Worm (Caenorhabditis elegans) whole organism, L3 larva: Measurements from ENCODE around the gene dnj-2.

Experiments used
- ZK546.5 ChIP-seq: sonication (generic microtip); optimal IDR thresholded peaks from 2 replicates; lab custom pipeline; 2017; ENCODE audit warnings: missing biosample characterization, missing genetic modification characterization
- aly-2 ChIP-seq: fragments of 150-350 bp; optimal IDR thresholded peaks from 2 replicates; lab custom pipeline; 2014; ENCODE audit warnings: missing biosample characterization, missing genetic modification characterization
- ama-1 ChIP-seq: fragments of 150-350 bp; optimal IDR thresholded peaks from 2 replicates; lab custom pipeline; 2018
- ceh-28 ChIP-seq: fragments of 150-350 bp; optimal IDR thresholded peaks from 2 replicates; lab custom pipeline; 2014; ENCODE audit warnings: missing biosample characterization, missing genetic modification reagents, missing genetic modification characterization
- daf-12 ChIP-seq: fragments of 150-350 bp; optimal IDR thresholded peaks from 2 replicates; lab custom pipeline; 2014; ENCODE audit warnings: missing biosample characterization, missing genetic modification reagents, missing genetic modification characterization
- egl-5 ChIP-seq: fragments of 150-350 bp; optimal IDR thresholded peaks from 2 replicates; lab custom pipeline; 2017; ENCODE audit warnings: missing biosample characterization, missing genetic modification reagents, missing genetic modification characterization, inconsistent platforms
- elt-2 ChIP-seq: sonication (generic microtip); optimal IDR thresholded peaks from 2 replicates; lab custom pipeline; 2016; ENCODE audit warnings: missing genetic modification reagents, mild to moderate bottlenecking, missing genetic modification characterization, missing compliant biosample characterization
- elt-3 ChIP-seq, 3 experiments: fragments of 150-350 bp in 1 of 3; sonication (generic microtip) in 2 of 3; optimal IDR thresholded peaks; 2 replicates in 2 of 3; 4 replicates in 1 of 3; lab custom pipeline; 2014 to 2017; ENCODE audit warnings: missing biosample characterization in 3 of 3, missing genetic modification characterization in 3 of 3
- eor-1 ChIP-seq, 2 experiments: fragments of 150-350 bp; optimal IDR thresholded peaks; 2 replicates each; lab custom pipeline; 2014 to 2018; ENCODE audit warnings: missing biosample characterization in 2 of 2, missing genetic modification characterization in 2 of 2
- fkh-10 ChIP-seq: sonication (generic microtip); optimal IDR thresholded peaks from 2 replicates; lab custom pipeline; 2017; ENCODE audit warnings: missing biosample characterization, missing genetic modification reagents, missing genetic modification characterization
- fkh-2 ChIP-seq: fragments of 150-350 bp; optimal IDR thresholded peaks from 2 replicates; lab custom pipeline; 2014; ENCODE audit warnings: missing biosample characterization, missing genetic modification reagents, missing genetic modification characterization
- hmg-11 ChIP-seq: sonication (generic microtip); optimal IDR thresholded peaks from 2 replicates; lab custom pipeline; 2016; ENCODE audit warnings: missing genetic modification characterization, missing compliant biosample characterization
- jun-1 ChIP-seq: fragments of 150-350 bp; optimal IDR thresholded peaks from 2 replicates; lab custom pipeline; 2014; ENCODE audit warnings: missing biosample characterization, missing genetic modification reagents, missing genetic modification characterization
- lin-15B ChIP-seq: fragments of 150-350 bp; optimal IDR thresholded peaks from 2 replicates; lab custom pipeline; 2014; ENCODE audit warnings: missing biosample characterization, missing genetic modification characterization
- lin-39 ChIP-seq: fragments of 150-350 bp; optimal IDR thresholded peaks from 2 replicates; lab custom pipeline; 2018; ENCODE audit warnings: missing biosample characterization, missing genetic modification reagents, missing genetic modification characterization
- lsy-12 ChIP-seq: sonication (generic microtip); optimal IDR thresholded peaks from 2 replicates; lab custom pipeline; 2016; ENCODE audit warnings: mild to moderate bottlenecking, missing genetic modification characterization, missing compliant biosample characterization
- nfya-1 ChIP-seq: sonication (generic microtip); optimal IDR thresholded peaks from 2 replicates; lab custom pipeline; 2017; ENCODE audit warnings: missing genetic modification characterization, mild to moderate bottlenecking, missing compliant biosample characterization, antibody characterized with exemption, moderate library complexity; ENCODE audit not compliant: insufficient read depth
- nhr-11 ChIP-seq: fragments of 150-350 bp; optimal IDR thresholded peaks from 2 replicates; lab custom pipeline; 2014; ENCODE audit warnings: missing biosample characterization, missing genetic modification characterization
- nhr-12 ChIP-seq: fragments of 150-350 bp; optimal IDR thresholded peaks from 2 replicates; lab custom pipeline; 2014; ENCODE audit warnings: missing biosample characterization, missing genetic modification characterization
- nhr-23 ChIP-seq: fragments of 150-350 bp; optimal IDR thresholded peaks from 2 replicates; lab custom pipeline; 2014; ENCODE audit warnings: missing biosample characterization, missing genetic modification reagents, missing genetic modification characterization
- nhr-237 ChIP-seq: fragments of 150-350 bp; optimal IDR thresholded peaks from 2 replicates; lab custom pipeline; 2014; ENCODE audit warnings: missing biosample characterization, missing genetic modification characterization
- nhr-76 ChIP-seq: fragments of 150-350 bp; sonication (generic microtip); optimal IDR thresholded peaks from 5 replicates; lab custom pipeline; 2014; ENCODE audit warnings: missing biosample characterization, missing genetic modification characterization
- nhr-77 ChIP-seq: fragments of 150-350 bp; optimal IDR thresholded peaks from 2 replicates; lab custom pipeline; 2014; ENCODE audit warnings: missing biosample characterization, missing genetic modification characterization
- pha-4 ChIP-seq: fragments of 150-350 bp; optimal IDR thresholded peaks from 2 replicates; lab custom pipeline; 2014; ENCODE audit warnings: missing biosample characterization, missing genetic modification reagents, missing genetic modification characterization
- pqm-1 ChIP-seq: fragments of 150-350 bp; optimal IDR thresholded peaks from 2 replicates; lab custom pipeline; 2017; ENCODE audit warnings: missing biosample characterization, missing genetic modification characterization, inconsistent platforms
- snpc-4 ChIP-seq: fragments of 150-350 bp; optimal IDR thresholded peaks from 2 replicates; lab custom pipeline; 2014; ENCODE audit warnings: missing biosample characterization, missing genetic modification characterization
- unc-39 ChIP-seq: sonication (generic microtip); optimal IDR thresholded peaks from 4 replicates; lab custom pipeline; 2017; ENCODE audit warnings: missing biosample characterization, missing genetic modification characterization
- unc-62 ChIP-seq: fragments of 150-350 bp; sonication (generic microtip); optimal IDR thresholded peaks from 4 replicates; lab custom pipeline; 2014; ENCODE audit warnings: missing biosample characterization, missing genetic modification reagents, missing genetic modification characterization
- ztf-4 ChIP-seq: fragments of 150-350 bp; optimal IDR thresholded peaks from 2 replicates; lab custom pipeline; 2014; ENCODE audit warnings: missing biosample characterization, missing genetic modification characterization

dnj-2 gene

DNA sequence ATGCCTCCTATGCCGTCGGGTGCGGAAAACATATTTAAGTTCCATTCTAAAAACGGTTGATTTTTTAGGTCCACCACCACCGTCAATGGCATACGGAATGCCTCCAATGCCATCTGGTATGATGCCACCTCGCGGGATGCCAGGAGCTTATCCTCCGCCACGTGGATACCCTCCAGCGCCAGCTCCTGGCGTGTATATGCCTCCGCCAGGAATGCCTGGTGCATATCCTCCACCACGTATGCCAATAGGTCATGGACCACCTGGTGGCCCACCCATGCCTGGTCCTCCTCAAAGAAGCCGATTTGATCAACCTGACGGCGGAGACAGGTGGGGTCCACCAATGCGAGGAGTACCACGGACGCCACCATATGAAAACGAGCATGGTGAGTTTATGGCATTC is 2.3 kb downstream of the dnj-2 start:
- TF ChIP-seq elt-3 (tag; optimal IDR thresholded peaks at IDR 0.05; lab: Kevin White, UChicago) (no peak), hmg-11 (tag; lab: Kevin White, UChicago) (no peak), nhr-11 (tag; lab: Kevin White, UChicago) (no peak), nhr-76 (tag; lab: Kevin White, UChicago) (no peak), aly-2 (tag; lab: Kevin White, UChicago) (no peak), fkh-2 (tag; lab: Kevin White, UChicago) (no peak), unc-39 (tag; lab: Kevin White, UChicago) (no peak), daf-12 (no peak)

DNA sequence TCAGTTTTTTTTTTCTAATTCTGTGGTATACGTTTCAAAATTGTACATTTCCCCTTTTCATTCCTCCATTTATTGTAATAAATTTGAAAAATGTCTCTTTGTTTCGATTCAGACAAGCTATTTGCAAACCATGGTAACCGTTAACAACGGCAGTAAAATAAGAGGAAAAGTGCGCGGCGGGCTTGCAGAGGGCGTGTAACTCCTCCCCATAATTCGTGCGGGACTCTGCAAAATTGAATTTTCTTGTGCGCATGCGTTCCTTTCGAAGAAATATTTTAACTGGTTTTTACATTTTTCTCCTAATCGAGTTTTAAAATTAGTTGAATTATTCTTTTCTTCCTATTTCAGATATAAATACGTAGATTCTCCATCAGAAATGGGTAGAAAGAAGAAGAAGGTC is 3.2 kb downstream of the dnj-2 start, which contains the start of gene znf-207:
Gene znf-207 (plus strand): TSS at position 349 of the 400 bp plus-strand sequence.
- TF ChIP-seq snpc-4 (tag; lab: Kevin White, UChicago) (peak; percentile 26), hmg-11 (tag; lab: Kevin White, UChicago) (peak; percentile 37), nfya-1 (tag; lab: Kevin White, UChicago) (peak; percentile 59), lin-39 (no peak), pha-4 (tag; lab: Kevin White, UChicago) (peak; percentile 56), lin-15B (peak; percentile 30), jun-1 (tag; lab: Kevin White, UChicago) (no peak), nhr-23 (tag; lab: Kevin White, UChicago) (peak; percentile 2), fkh-10 (peak; percentile 2), eor-1 (tag; optimal IDR thresholded peaks at IDR 0.05; lab: Kevin White, UChicago) (no peak), elt-2 (tag; lab: Kevin White, UChicago) (peak; percentile 7)

DNA sequence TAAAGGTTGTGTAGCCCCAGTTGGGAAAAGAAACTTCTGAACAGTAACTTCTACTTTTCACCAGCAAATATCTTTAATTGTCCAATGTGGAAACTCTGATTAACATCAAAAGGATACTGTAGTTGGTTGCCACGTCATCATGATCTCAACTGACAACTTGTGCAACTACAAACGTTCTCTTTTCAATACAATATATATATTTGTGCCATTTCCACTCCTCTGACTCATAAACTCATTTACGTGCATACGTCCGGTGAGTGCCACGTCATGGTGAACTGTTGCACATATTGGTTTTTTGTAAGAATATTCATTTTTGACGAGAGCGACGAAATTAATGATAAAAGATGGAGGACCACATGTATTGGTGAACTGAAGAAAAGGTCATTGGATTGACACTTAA is 6.0 kb downstream of the dnj-2 start:
- TF ChIP-seq nhr-12 (tag; lab: Kevin White, UChicago) (no peak), lsy-12 (tag; lab: Kevin White, UChicago) (peak; percentile 42), lin-39 (no peak), pqm-1 (tag; lab: Kevin White, UChicago) (no peak), pha-4 (tag; lab: Kevin White, UChicago) (peak; percentile 16), hmg-11 (tag; lab: Kevin White, UChicago) (no peak)

DNA sequence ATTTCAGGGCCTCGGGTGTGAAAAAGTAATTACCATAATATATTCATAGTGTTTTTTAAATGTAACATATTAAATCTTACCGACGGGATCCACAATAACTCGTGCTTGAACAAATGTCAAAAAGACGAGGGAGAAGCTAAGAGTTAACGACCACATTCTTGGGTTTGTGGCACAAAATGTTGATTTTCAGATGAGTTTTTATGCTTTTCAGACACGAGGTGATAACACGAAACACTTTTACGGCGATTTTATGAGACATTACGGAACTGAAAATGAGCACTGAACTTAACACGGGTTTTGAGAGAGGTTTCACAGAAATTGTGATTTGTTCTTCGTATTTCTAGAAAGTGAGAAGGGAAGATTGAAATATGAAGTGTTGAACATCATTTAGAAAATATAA is 7.2 kb downstream of the dnj-2 start, which contains the start of gene B0035.13:
Gene B0035.13 (minus strand): TSS at position 173 of the 400 bp plus-strand sequence.
- TF ChIP-seq elt-2 (tag; lab: Kevin White, UChicago) (peak; percentile 61), ama-1 (lab: Kevin White, UChicago) (no peak)

DNA sequence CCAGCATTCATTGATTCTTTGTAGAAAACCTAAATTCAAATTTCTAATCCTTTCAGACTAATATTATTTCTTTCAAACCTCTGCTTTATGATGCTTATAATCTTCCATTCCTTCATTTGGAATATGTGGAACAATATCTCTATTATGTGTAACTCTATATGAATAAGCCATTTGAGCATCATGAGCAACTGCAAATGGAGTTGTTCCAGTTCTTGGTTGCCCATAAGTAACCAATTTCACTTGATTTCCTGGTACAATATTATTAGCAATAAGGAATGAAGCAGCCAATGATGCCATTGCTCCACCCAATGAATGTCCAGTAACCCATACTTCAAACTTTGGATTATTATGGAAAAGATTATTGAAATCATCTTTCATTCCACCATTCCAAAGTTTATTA is 8.8 kb downstream of the dnj-2 start:
- TF ChIP-seq nhr-77 (tag; lab: Kevin White, UChicago) = no peak
- no peak for TF ChIP-seq ceh-28 (tag; lab: Kevin White, UChicago)
- no peak for TF ChIP-seq nhr-23 (tag; lab: Kevin White, UChicago)
- TF ChIP-seq nhr-237 (tag; lab: Kevin White, UChicago) = no peak
- no peak for TF ChIP-seq unc-62
- TF ChIP-seq ztf-4 (tag; lab: Kevin White, UChicago) = no peak
- TF ChIP-seq lsy-12 (tag; lab: Kevin White, UChicago) = no peak

DNA sequence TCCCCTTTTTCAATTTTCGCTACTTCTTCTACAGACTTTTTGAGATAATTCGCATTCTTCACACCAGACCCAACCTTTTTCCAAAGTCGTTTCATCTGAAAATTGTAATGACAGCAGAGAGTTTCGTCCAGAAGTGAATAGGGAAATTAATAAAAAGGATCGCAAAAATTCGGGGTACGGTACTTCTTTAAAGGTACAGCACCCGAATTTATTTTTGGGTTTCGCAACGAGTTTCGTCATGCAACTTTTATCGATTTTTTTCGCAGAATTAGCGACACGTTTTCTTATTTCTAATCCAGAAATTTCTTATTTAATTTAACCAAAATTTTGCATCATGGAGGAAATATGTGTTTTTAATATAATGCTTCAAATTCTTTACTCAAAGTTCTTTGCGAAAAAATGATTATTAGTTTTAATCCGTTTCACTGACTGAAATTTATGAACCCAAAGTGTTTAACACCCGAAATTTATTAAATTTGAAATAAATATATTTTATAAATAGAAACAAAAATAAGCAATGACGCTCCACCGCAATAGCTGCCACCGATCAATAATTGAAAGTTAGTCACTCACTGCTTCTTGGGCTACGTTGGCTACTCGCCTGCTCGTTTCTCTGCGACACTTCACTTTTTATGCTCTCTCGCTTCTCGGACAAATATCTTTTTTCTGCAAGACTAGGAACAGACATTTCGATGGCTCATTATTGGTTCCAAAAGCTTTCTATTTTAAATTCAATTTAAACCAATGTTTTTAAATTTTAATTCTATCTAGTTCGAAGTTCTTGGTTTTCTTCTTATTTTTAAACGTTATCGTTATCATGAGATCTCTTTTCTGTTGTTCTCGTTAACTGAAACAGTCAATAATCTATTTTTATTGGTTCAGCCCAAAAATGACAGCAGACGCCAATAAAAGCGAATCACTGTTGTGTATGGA is 15.4 kb downstream of the dnj-2 start, which contains the start of the genes B0035.15 and dnj-1:
Gene B0035.15 (minus strand): TSS at position 99 of the 933 bp plus-strand sequence.
Gene dnj-1 (plus strand): TSS at position 883 of the 933 bp plus-strand sequence.
- TF ChIP-seq nhr-76 (tag; lab: Kevin White, UChicago) (no peak), nhr-23 (tag; lab: Kevin White, UChicago) (peak; percentile 0), lin-39 (peak; percentile 27), nfya-1 (tag; lab: Kevin White, UChicago) (peak; percentile 74), elt-2 (tag; lab: Kevin White, UChicago) (peak; percentile 7), lin-15B (peak; percentile 73), snpc-4 (tag; lab: Kevin White, UChicago) (peak; percentile 33), pqm-1 (tag; lab: Kevin White, UChicago) (no peak), hmg-11 (tag; lab: Kevin White, UChicago) (peak; percentile 57), egl-5 (tag; lab: Kevin White, UChicago) (peak; percentile 6), ZK546.5 (tag; lab: Kevin White, UChicago) (no peak), pha-4 (tag; lab: Kevin White, UChicago) (peak; percentile 63), ceh-28 (tag; lab: Kevin White, UChicago) (peak; percentile 57)
- TF ChIP-seq, all 47 proteins: peak for 10
